Worm (Caenorhabditis elegans) whole organism, mixed stage, embryonic: ENCODE results near the gene natc-2.

Experiments
- M03D4.4 ChIP-seq: sonication (generic microtip); optimal IDR thresholded peaks from 2 replicates; lab custom pipeline; 2017; ENCODE audit warnings: mild to moderate bottlenecking, missing genetic modification characterization, missing compliant biosample characterization
- bed-3 ChIP-seq: fragments of 200-800 bp; sonication (Bioruptor generic); optimal IDR thresholded peaks from 3 replicates; lab custom pipeline; 2018; ENCODE audit warnings: mild to moderate bottlenecking, missing genetic modification characterization, moderate library complexity, missing compliant biosample characterization
- blmp-1 ChIP-seq: fragments of 150-350 bp; optimal IDR thresholded peaks from 2 replicates; lab custom pipeline; 2014; ENCODE audit warnings: missing biosample characterization, missing genetic modification characterization
- ceh-39 ChIP-seq: fragments of 150-350 bp; optimal IDR thresholded peaks from 2 replicates; lab custom pipeline; 2014; ENCODE audit warnings: missing biosample characterization, missing genetic modification characterization
- ceh-43 ChIP-seq: fragments of 200-800 bp; sonication (Bioruptor generic); optimal IDR thresholded peaks from 2 replicates; lab custom pipeline; 2018; ENCODE audit warnings: mild to moderate bottlenecking, missing genetic modification characterization, moderate library complexity, missing compliant biosample characterization
- ceh-83 ChIP-seq: fragments of 200-800 bp; sonication (Bioruptor generic); optimal IDR thresholded peaks from 2 replicates; lab custom pipeline; 2018; ENCODE audit warnings: mild to moderate bottlenecking, missing genetic modification characterization, missing compliant biosample characterization
- ces-1 ChIP-seq: fragments of 150-350 bp; optimal IDR thresholded peaks from 2 replicates; lab custom pipeline; 2014; ENCODE audit warnings: missing biosample characterization, missing genetic modification reagents, missing genetic modification characterization
- cnd-1 ChIP-seq: fragments of 200-800 bp; sonication (Bioruptor generic); optimal IDR thresholded peaks from 2 replicates; lab custom pipeline; 2018; ENCODE audit warnings: mild to moderate bottlenecking, missing genetic modification characterization, missing compliant biosample characterization
- drap-1 ChIP-seq: fragments of 200-800 bp; sonication (Bioruptor generic); optimal IDR thresholded peaks from 3 replicates; lab custom pipeline; 2018; ENCODE audit warnings: mild to moderate bottlenecking, missing genetic modification characterization, missing compliant biosample characterization
- elt-1 ChIP-seq: sonication (generic microtip); optimal IDR thresholded peaks from 2 replicates; lab custom pipeline; 2017; ENCODE audit warnings: missing genetic modification characterization, mild to moderate bottlenecking, missing compliant biosample characterization, antibody characterized with exemption, moderate library complexity, borderline replicate concordance; ENCODE audit not compliant: insufficient read depth
- elt-3 ChIP-seq: fragments of 150-350 bp; optimal IDR thresholded peaks from 2 replicates; lab custom pipeline; 2014; ENCODE audit warnings: missing biosample characterization, missing genetic modification characterization
- flh-1 ChIP-seq: fragments of 200-800 bp; sonication (Bioruptor generic); optimal IDR thresholded peaks from 2 replicates; lab custom pipeline; 2018; ENCODE audit warnings: mild to moderate bottlenecking, missing genetic modification characterization, moderate library complexity, missing compliant biosample characterization
- hlh-1 ChIP-seq: fragments of 150-350 bp; optimal IDR thresholded peaks from 2 replicates; lab custom pipeline; 2014; ENCODE audit warnings: missing biosample characterization, missing genetic modification reagents, missing genetic modification characterization
- lin-13 ChIP-seq: fragments of 150-350 bp; optimal IDR thresholded peaks from 2 replicates; lab custom pipeline; 2014; ENCODE audit warnings: missing biosample characterization, missing genetic modification characterization
- lin-32 ChIP-seq: fragments of 200-800 bp; sonication (Bioruptor generic); optimal IDR thresholded peaks from 2 replicates; lab custom pipeline; 2018; ENCODE audit warnings: mild to moderate bottlenecking, missing genetic modification characterization, missing compliant biosample characterization
- lsy-2 ChIP-seq: fragments of 150-350 bp; optimal IDR thresholded peaks from 2 replicates; lab custom pipeline; 2014; ENCODE audit warnings: missing biosample characterization, missing genetic modification characterization
- mab-5 ChIP-seq: fragments of 150-350 bp; optimal IDR thresholded peaks from 2 replicates; lab custom pipeline; 2014; ENCODE audit warnings: missing biosample characterization, missing genetic modification characterization
- mls-2 ChIP-seq: sonication (generic microtip); optimal IDR thresholded peaks from 2 replicates; lab custom pipeline; 2016; ENCODE audit warnings: mild to moderate bottlenecking, missing genetic modification characterization, moderate library complexity, missing compliant biosample characterization
- nhr-2 ChIP-seq: fragments of 150-350 bp; optimal IDR thresholded peaks from 2 replicates; lab custom pipeline; 2014; ENCODE audit warnings: missing biosample characterization, missing genetic modification characterization
- nhr-237 ChIP-seq: fragments of 150-350 bp; optimal IDR thresholded peaks from 2 replicates; lab custom pipeline; 2014; ENCODE audit warnings: missing biosample characterization, missing genetic modification characterization
- nhr-76 ChIP-seq: sonication (generic microtip); optimal IDR thresholded peaks from 2 replicates; lab custom pipeline; 2017; ENCODE audit warnings: missing biosample characterization, missing genetic modification characterization
- pha-4 ChIP-seq: fragments of 150-350 bp; optimal IDR thresholded peaks from 2 replicates; lab custom pipeline; 2018; ENCODE audit warnings: missing biosample characterization, missing genetic modification reagents, missing genetic modification characterization
- sem-2 ChIP-seq: fragments of 200-800 bp; sonication (Bioruptor generic); optimal IDR thresholded peaks from 2 replicates; lab custom pipeline; 2018; ENCODE audit warnings: mild to moderate bottlenecking, missing genetic modification characterization, missing compliant biosample characterization
- snpc-4 ChIP-seq: fragments of 150-350 bp; optimal IDR thresholded peaks from 2 replicates; lab custom pipeline; 2014; ENCODE audit warnings: missing biosample characterization, missing genetic modification characterization
- sptf-1 ChIP-seq: sonication (generic microtip); optimal IDR thresholded peaks from 2 replicates; lab custom pipeline; 2017; ENCODE audit warnings: mild to moderate bottlenecking, missing genetic modification characterization, moderate library complexity, missing compliant biosample characterization
- tbx-8 ChIP-seq: fragments of 200-800 bp; sonication (Bioruptor generic); optimal IDR thresholded peaks from 2 replicates; lab custom pipeline; 2018; ENCODE audit warnings: mild to moderate bottlenecking, missing genetic modification characterization, moderate library complexity, missing compliant biosample characterization
- unc-39 ChIP-seq: fragments of 150-350 bp; optimal IDR thresholded peaks from 2 replicates; lab custom pipeline; 2014; ENCODE audit warnings: missing biosample characterization, missing genetic modification characterization
- ztf-11 ChIP-seq: fragments of 150-350 bp; optimal IDR thresholded peaks from 2 replicates; lab custom pipeline; 2014; ENCODE audit warnings: missing biosample characterization, missing genetic modification characterization

The natc-2 gene

DNA sequence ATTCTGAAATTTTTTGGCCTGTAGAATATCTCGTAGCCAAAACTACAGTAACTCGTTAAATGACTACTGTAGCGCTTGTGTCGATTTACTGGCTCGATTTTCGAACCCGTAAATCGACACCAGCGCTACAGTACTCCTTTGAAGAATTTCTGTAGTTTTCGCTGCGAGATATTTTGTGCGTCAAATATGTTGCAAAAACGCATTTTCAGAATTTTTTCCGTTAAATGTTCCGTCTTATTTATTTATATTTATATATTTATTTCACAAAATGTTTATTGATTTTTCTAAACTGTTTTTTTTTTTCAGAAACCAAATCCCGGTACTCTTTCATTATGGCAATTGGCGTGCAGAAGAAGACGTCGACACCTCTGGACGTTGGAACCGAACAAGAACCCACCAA lies at the start of gene natc-2:
TSS of gene natc-2 (plus strand) at position 301 of the 400 bp plus-strand sequence.
- TF ChIP-seq hlh-1 (no peak), mls-2 (tag; lab: Kevin White, UChicago) (no peak), bed-3 (GFP tag; lab: Kevin White, UChicago) (no peak), elt-3 (tag; lab: Kevin White, UChicago) (no peak), ztf-11 (tag; lab: Kevin White, UChicago) (no peak)

DNA sequence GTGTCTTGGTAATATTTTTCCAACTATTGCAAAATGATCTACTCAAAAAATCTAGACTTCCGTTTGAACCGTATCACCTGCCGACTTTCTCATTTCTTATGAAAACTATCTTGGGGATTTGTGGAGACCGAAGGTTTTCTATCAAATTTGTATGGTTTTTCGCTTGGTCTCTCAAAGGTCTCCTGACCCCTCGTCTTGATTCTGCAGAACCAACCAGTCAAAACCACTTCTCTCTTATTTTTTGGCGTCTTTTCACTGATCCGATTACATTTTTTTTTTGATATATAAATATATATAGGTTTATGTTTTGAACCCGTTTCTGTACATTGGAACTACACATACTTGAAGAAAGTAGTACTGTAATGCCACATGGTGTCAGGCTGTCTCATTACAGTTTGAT lies 48.2 kb upstream of the natc-2 start:
- no peak for TF ChIP-seq ztf-11 (tag; lab: Kevin White, UChicago)
- TF ChIP-seq sptf-1 (tag; lab: Kevin White, UChicago), result no peak
- no peak for TF ChIP-seq nhr-76
- no peak for TF ChIP-seq nhr-2
- no peak for TF ChIP-seq lin-13 (tag; lab: Kevin White, UChicago)
- TF ChIP-seq ceh-43, result no peak
- no peak for TF ChIP-seq ceh-83 (GFP tag; lab: Kevin White, UChicago)

DNA sequence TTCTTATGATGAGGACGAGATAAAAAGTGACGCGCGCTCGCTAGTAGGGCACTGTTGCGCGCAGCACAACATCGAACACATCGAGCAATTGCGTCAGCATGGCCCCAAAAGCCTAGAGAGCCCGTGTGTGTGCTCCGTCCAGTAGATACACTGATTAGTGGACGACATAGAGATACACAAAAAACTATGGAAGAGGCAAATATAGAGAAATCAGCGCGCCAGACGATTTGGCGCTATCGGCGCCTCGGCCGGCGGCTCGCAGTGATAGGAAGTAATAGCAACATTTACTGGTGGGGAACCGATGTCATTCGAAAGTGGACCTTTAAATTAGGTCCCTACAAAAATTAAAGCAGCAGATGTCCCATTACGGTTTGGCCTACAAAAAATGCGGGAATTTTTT lies 45.4 kb upstream of the natc-2 start:
- TF ChIP-seq nhr-2, result no peak
- no peak for TF ChIP-seq blmp-1 (tag; lab: Kevin White, UChicago)
- no peak for TF ChIP-seq cnd-1 (tag; lab: Kevin White, UChicago)
- no peak for TF ChIP-seq lsy-2 (tag; lab: Kevin White, UChicago)
- TF ChIP-seq pha-4 (tag; lab: Kevin White, UChicago), result no peak
- TF ChIP-seq, all 35 proteins: peak for 0

DNA sequence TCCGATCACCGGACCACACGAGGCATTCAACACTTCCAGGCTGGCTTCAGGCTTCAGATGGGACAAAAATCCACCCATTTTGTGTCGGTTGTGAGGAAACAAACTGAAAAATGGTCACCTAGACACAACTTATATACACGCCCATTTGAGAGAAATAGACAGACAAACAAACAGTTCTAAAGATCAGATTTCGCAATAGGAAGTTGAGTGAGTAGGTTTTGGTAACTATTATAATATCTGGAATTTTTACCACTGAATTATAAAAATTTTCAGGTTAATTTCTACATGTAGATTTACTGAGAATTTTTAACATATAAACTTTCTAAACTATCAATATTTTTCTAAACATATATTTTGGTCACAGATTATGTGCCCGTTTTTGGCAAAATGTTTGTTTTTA lies 40.1 kb upstream of the natc-2 start, which contains the start of gene cest-32:
TSS of gene cest-32 (minus strand) at position 115 of the 400 bp plus-strand sequence.
- TF ChIP-seq tbx-8 (GFP tag; lab: Kevin White, UChicago) (no peak), pha-4 (tag; lab: Kevin White, UChicago) (no peak), ceh-83 (GFP tag; lab: Kevin White, UChicago) (no peak), nhr-76 (no peak), unc-39 (tag; lab: Kevin White, UChicago) (no peak), ces-1 (no peak), sem-2 (GFP tag; lab: Kevin White, UChicago) (no peak), mab-5 (no peak), M03D4.4 (tag; lab: Kevin White, UChicago) (no peak), mls-2 (tag; lab: Kevin White, UChicago) (no peak), hlh-1 (no peak), snpc-4 (no peak), elt-3 (tag; lab: Kevin White, UChicago) (no peak), sptf-1 (tag; lab: Kevin White, UChicago) (no peak), lin-13 (tag; lab: Kevin White, UChicago) (no peak), cnd-1 (tag; lab: Kevin White, UChicago) (no peak), lsy-2 (tag; lab: Kevin White, UChicago) (no peak)

DNA sequence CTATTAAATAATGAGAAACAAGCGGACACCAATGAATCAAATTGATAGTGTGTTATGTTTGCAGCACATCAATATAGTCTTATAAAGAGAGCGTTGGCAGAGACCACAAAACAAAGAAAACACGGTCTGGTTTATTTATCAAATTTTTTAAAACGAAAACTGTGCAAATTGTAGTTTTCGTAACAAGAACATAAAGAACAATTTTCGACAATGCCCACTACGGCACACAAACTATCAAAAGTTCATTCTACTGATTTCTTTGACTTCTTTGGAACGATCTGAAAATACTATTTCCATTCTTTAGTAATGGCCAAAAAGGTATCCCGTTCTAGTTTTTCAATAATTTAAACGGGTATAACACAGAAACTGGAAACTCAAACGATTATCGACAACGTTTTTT lies 36.8 kb upstream of the natc-2 start, which contains the start of gene cest-35.2:
TSS of gene cest-35.2 (minus strand) at position 101 of the 400 bp plus-strand sequence.
- TF ChIP-seq elt-1 (tag; lab: Kevin White, UChicago) (no peak), elt-3 (tag; lab: Kevin White, UChicago) (no peak), ces-1 (no peak), lin-13 (tag; lab: Kevin White, UChicago) (no peak), blmp-1 (tag; lab: Kevin White, UChicago) (no peak), ceh-39 (tag; lab: Kevin White, UChicago) (no peak), M03D4.4 (tag; lab: Kevin White, UChicago) (no peak), ceh-43 (no peak), pha-4 (tag; lab: Kevin White, UChicago) (no peak), unc-39 (tag; lab: Kevin White, UChicago) (no peak), cnd-1 (tag; lab: Kevin White, UChicago) (no peak), flh-1 (GFP tag; lab: Kevin White, UChicago) (no peak), drap-1 (GFP tag; lab: Kevin White, UChicago) (no peak)

DNA sequence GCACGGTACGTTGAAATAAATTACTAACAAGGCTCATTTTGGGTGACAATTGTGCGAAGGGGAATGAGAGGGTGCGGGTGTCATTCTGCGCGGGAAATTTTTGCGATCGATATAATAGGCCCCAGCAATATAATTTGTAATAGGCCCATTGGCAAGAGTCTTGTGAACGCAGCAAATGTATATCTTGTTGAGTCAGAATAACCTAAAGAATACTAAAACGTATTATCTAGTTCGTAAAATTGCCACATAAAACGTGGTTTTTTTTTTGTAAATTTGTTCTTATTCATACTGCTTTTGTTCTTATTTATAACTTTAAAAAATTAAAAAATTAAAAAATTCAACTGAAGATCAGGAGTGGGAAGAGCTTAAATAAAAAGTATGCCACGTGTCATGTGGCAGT lies 34.5 kb upstream of the natc-2 start, which contains the start of gene C52A10.3:
TSS of gene C52A10.3 (minus strand) at position 101 of the 400 bp plus-strand sequence.
- no peak for TF ChIP-seq sem-2 (GFP tag; lab: Kevin White, UChicago)
- peak; percentile 28 for TF ChIP-seq ceh-39 (tag; lab: Kevin White, UChicago)
- TF ChIP-seq, all 35 proteins: peak for 1

DNA sequence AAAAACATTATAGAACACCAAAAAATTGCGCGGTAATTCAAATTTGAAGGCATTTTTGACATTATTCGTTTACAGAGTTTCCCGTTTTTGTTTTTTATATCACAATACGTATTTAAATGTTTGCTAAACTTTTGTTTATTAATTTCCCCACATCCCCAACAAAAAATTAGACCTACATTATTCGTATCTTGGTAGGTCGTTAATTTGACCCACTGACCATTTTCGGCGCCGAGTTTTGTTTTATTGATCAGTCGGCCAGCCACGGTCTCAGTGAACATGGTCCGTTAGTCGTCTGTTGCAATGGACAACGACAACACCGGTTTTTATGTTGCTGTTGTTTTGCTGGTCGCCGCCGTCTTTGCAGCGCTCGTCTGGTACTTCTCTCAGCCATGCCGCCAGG lies 34.0 kb upstream of the natc-2 start, which contains the start of gene B0238.15:
TSS of gene B0238.15 (plus strand) at position 301 of the 400 bp plus-strand sequence.
- TF ChIP-seq tbx-8 (GFP tag; lab: Kevin White, UChicago) (no peak), hlh-1 (no peak), M03D4.4 (tag; lab: Kevin White, UChicago) (no peak), sptf-1 (tag; lab: Kevin White, UChicago) (no peak), mab-5 (no peak), lin-32 (no peak), nhr-237 (tag; lab: Kevin White, UChicago) (no peak)
